Fruit fly (Drosophila melanogaster): ENCODE results near the gene p130CAS.

DNA sequence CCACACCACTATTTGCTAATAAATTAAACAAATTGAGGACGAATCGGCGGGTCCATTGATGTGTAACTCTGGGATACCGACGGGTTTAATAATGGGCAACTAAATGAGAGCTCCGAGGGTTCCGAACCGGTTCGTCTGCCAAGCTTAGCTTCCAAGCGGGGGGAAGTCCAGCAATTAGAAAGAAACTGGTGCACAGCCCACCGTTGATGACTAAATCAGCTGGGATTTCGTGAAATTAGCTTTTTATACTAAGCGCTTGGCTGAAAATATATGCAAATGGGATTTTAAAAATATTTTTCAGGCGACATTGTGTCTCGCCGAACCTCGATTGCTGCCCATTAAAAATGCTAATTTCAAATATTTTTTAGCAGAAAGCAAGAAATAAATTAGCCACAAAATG, 25.2 kb upstream of the p130CAS start:
- TF ChIP-seq tj (GFP tag; optimal IDR thresholded peaks at IDR 0.05) (no peak), CG1620 (GFP tag; optimal IDR thresholded peaks at IDR 0.05) (no peak), kay (GFP tag; ENCODE audit: borderline replicate concordance) (no peak), Mnt (GFP tag; optimal IDR thresholded peaks at IDR 0.05) (no peak), CG33017 (tag; optimal IDR thresholded peaks at IDR 0.05) (no peak), cic (GFP tag; optimal IDR thresholded peaks at IDR 0.05) (no peak)
